Worm (Caenorhabditis elegans): ENCODE measurements around the gene sulp-2.

Gene sulp-2

DNA sequence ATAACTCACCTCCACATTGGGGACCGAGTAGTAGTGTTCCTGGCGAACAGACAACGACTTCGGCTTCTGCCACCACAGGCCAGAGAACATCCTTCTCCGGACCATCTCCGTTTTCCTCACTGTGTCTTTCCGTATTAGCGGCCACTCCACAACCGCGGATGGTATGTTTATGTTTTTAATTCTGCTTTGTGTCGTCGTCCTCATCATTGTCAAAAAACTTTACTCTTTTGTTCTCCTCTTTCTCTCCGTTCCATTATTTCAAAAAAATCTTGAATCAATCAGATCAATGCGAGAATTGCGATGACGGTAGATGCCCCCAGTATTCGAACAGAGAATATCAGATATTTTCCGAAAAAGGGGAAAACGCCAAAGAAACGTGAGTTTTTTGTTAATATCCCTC, 31.7 kb downstream of the sulp-2 start, which contains the start of gene mec-2:
TSS of gene mec-2 (plus strand) at position 301 of the 400 bp plus-strand sequence.
- no peak for TF ChIP-seq T22C8.4 (GFP tag; IDR thresholded peaks at IDR 0.05)
- no peak for TF ChIP-seq med-1 (GFP tag; optimal IDR thresholded peaks at IDR 0.05; ENCODE audit: insufficient read depth)
- TF ChIP-seq klf-2 (GFP tag; conservative IDR thresholded peaks at IDR 0.05) = no peak
- TF ChIP-seq ztf-29 (GFP tag; IDR thresholded peaks at IDR 0.05) = no peak
- no peak for TF ChIP-seq tab-1 (GFP tag; IDR thresholded peaks at IDR 0.05)
- TF ChIP-seq flt-1 (GFP tag; IDR thresholded peaks at IDR 0.05) = no peak
- no peak for TF ChIP-seq ref-1 (GFP tag; conservative IDR thresholded peaks at IDR 0.05)
- no peak for TF ChIP-seq cog-1 (tag; optimal IDR thresholded peaks at IDR 0.05)
- TF ChIP-seq ztf-23 (GFP tag; IDR thresholded peaks at IDR 0.05) = no peak

DNA sequence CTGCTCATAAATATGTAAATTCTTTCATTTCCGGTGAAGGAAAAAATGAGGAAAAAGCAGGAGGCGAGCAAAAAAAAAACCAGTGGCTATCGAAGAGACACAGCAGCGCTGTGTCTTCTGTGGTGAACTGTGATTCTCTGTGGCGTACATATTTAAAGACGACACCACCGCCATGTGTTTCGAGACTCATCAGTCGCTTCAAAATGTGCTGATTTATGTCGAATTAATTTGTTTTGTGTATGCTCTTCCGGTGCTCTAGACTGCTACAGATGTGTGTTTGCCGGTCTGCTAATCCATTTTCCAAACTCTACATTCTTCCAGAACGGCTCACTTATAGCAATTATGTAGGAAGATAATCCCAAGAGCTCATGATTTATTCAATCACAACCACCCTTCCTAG, 33.7 kb downstream of the sulp-2 start:
- TF ChIP-seq flt-1 (GFP tag; IDR thresholded peaks at IDR 0.05) (no peak), tab-1 (GFP tag; IDR thresholded peaks at IDR 0.05) (no peak), klf-2 (GFP tag; conservative IDR thresholded peaks at IDR 0.05) (no peak)

DNA sequence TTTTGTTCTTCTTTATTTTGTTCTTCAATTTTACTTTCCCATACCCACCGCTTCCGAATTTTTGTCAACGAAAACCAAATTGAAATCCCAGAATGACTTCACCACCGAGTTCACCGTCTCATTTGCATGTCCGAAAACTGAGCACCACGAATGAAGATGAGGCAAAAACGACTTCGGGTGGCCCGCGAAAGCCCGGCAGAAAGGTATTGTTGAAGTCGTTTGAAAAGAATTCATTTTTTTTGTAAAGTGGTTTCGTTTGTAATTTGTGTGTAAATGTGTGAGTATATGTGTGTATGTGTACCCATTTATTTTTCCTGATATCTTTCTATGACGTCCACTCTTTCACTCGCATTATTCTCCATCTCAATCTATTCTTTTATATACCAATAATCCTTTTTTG, 41.2 kb downstream of the sulp-2 start, which contains the start of gene C38C5.1:
TSS of gene C38C5.1 (plus strand) at position 90 of the 400 bp plus-strand sequence.
- TF ChIP-seq med-1 (GFP tag; optimal IDR thresholded peaks at IDR 0.05; ENCODE audit: insufficient read depth) = no peak
- no peak for TF ChIP-seq ztf-23 (GFP tag; IDR thresholded peaks at IDR 0.05)
- no peak for TF ChIP-seq tab-1 (GFP tag; IDR thresholded peaks at IDR 0.05)
- TF ChIP-seq ztf-29 (GFP tag; IDR thresholded peaks at IDR 0.05) = no peak

DNA sequence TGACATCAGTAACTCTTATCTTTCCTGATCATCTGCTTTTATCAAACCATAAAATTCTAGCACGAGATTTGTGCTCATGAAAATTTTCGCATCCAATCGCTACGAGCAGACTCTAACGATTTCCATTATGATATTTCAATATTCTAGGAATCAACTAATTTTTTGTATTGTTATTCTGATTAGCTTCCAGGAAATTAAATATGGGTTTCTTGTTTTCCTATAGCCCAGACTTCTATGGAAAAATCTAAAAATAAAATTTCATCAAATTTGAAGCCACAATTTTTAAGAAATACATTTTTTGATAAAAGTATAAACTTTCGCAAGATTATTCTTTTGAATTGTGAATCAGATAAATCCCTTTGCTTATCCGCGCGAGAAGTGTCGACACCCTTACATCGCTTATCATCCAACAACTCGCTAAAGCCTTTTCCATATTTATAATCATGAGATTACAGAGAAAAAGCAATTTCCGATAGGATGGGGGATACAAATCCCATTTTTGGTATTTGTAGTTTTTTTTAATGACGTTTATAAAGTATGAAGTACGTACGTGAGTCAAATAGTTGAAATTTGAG, 44.0 kb downstream of the sulp-2 start:
- TF ChIP-seq med-1 (GFP tag; optimal IDR thresholded peaks at IDR 0.05; ENCODE audit: insufficient read depth) (no peak), ztf-29 (GFP tag; IDR thresholded peaks at IDR 0.05) (no peak), ztf-23 (GFP tag; IDR thresholded peaks at IDR 0.05) (no peak), T22C8.4 (GFP tag; IDR thresholded peaks at IDR 0.05) (no peak), cog-1 (tag; optimal IDR thresholded peaks at IDR 0.05) (no peak), ref-1 (GFP tag; conservative IDR thresholded peaks at IDR 0.05) (no peak), tab-1 (GFP tag; IDR thresholded peaks at IDR 0.05) (no peak), flt-1 (GFP tag; IDR thresholded peaks at IDR 0.05) (no peak), klf-2 (GFP tag; conservative IDR thresholded peaks at IDR 0.05) (no peak)

DNA sequence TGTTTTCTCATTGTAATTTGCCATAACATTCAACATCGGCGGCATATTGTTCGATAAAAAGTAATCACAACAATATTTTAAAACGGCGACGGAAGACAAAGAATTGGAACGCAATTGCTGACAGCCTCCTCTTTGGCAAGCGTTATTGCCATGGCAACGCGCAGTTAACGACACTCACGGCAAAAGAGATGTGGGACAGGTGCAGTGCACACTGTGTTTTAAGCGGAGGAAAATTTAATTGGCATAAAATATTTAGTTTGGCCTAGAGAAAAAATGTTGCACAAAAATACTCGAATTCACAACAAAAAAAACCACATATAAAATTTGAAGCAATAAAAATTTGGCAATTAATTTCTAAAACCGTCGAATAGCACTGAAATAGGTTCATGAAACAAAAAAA, 46.5 kb downstream of the sulp-2 start, which contains the start of gene ifta-1:
TSS of gene ifta-1 (minus strand) at position 101 of the 400 bp plus-strand sequence.
- TF ChIP-seq cog-1 (tag; optimal IDR thresholded peaks at IDR 0.05) (no peak), ztf-29 (GFP tag; IDR thresholded peaks at IDR 0.05) (no peak), med-1 (GFP tag; optimal IDR thresholded peaks at IDR 0.05; ENCODE audit: insufficient read depth) (no peak), ztf-23 (GFP tag; IDR thresholded peaks at IDR 0.05) (no peak), ref-1 (GFP tag; conservative IDR thresholded peaks at IDR 0.05) (no peak), flt-1 (GFP tag; IDR thresholded peaks at IDR 0.05) (no peak), klf-2 (GFP tag; conservative IDR thresholded peaks at IDR 0.05) (no peak), T22C8.4 (GFP tag; IDR thresholded peaks at IDR 0.05) (no peak), tab-1 (GFP tag; IDR thresholded peaks at IDR 0.05) (no peak)

DNA sequence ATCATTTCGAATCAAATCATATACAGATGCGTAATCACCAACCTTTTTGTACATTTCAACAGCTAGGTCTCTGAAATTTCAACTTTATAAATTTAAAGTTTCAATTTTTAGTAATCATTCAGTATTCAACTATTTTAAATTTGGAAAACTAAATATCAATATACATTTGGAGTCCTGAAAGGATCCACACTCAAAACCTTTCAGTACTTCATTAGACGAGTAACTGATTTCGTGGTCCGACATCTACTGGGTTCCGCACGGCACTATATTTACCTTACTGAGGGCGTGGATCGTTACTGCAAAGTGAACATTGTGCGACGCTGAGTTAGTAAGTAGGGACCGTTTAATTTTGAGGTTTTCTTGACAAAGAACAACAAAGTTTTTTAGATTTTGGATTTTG, 51.3 kb downstream of the sulp-2 start:
- TF ChIP-seq ref-1 (GFP tag; conservative IDR thresholded peaks at IDR 0.05) (no peak), ztf-23 (GFP tag; IDR thresholded peaks at IDR 0.05) (no peak), med-1 (GFP tag; optimal IDR thresholded peaks at IDR 0.05; ENCODE audit: insufficient read depth) (no peak), klf-2 (GFP tag; conservative IDR thresholded peaks at IDR 0.05) (no peak), tab-1 (GFP tag; IDR thresholded peaks at IDR 0.05) (no peak), cog-1 (tag; optimal IDR thresholded peaks at IDR 0.05) (no peak), flt-1 (GFP tag; IDR thresholded peaks at IDR 0.05) (no peak), T22C8.4 (GFP tag; IDR thresholded peaks at IDR 0.05) (no peak), ztf-29 (GFP tag; IDR thresholded peaks at IDR 0.05) (no peak)
